Worm (Caenorhabditis elegans) whole organism, late embryonic: ENCODE measurements around the gene add-2.

Experiments used
- ama-1 ChIP-seq: fragments of 150-350 bp; optimal IDR thresholded peaks from 2 replicates; lab custom pipeline; 2014
- ceh-9 ChIP-seq: sonication (generic microtip); optimal IDR thresholded peaks from 2 replicates; lab custom pipeline; 2016; ENCODE audit warnings: mild to moderate bottlenecking, missing genetic modification characterization, inconsistent platforms, missing compliant biosample characterization
- elt-2 ChIP-seq: sonication (generic microtip); optimal IDR thresholded peaks from 2 replicates; lab custom pipeline; 2016; ENCODE audit warnings: missing genetic modification reagents, missing genetic modification characterization, missing compliant biosample characterization
- nfya-1 ChIP-seq: sonication (generic microtip); optimal IDR thresholded peaks from 2 replicates; lab custom pipeline; 2017; ENCODE audit warnings: missing genetic modification characterization, mild to moderate bottlenecking, missing compliant biosample characterization, antibody characterized with exemption, moderate library complexity
- nhr-11 ChIP-seq: fragments of 150-350 bp; optimal IDR thresholded peaks from 2 replicates; lab custom pipeline; 2014; ENCODE audit warnings: missing biosample characterization, missing genetic modification characterization
- npax-4 ChIP-seq: sonication (generic microtip); optimal IDR thresholded peaks from 2 replicates; lab custom pipeline; 2016; ENCODE audit warnings: missing genetic modification characterization, missing compliant biosample characterization
- pag-3 ChIP-seq: sonication (generic microtip); optimal IDR thresholded peaks from 2 replicates; lab custom pipeline; 2016; ENCODE audit warnings: missing compliant biosample characterization, missing genetic modification characterization, borderline replicate concordance
- pqm-1 ChIP-seq: sonication (generic microtip); optimal IDR thresholded peaks from 2 replicates; lab custom pipeline; 2016; ENCODE audit warnings: missing genetic modification characterization, missing compliant biosample characterization
- rnt-1 ChIP-seq: sonication (generic microtip); optimal IDR thresholded peaks from 2 replicates; lab custom pipeline; 2016; ENCODE audit warnings: missing genetic modification characterization, missing compliant biosample characterization
- syd-9 ChIP-seq: sonication (generic microtip); optimal IDR thresholded peaks from 2 replicates; lab custom pipeline; 2016; ENCODE audit warnings: mild to moderate bottlenecking, missing genetic modification characterization, moderate library complexity, missing compliant biosample characterization
- unc-86 ChIP-seq: sonication (generic microtip); optimal IDR thresholded peaks from 2 replicates; lab custom pipeline; 2016; ENCODE audit warnings: missing genetic modification characterization, missing compliant biosample characterization

ce11 chrV:12037889-12038288, 24.7 kb upstream of the add-2 start:
- no peak for TF ChIP-seq nfya-1
- no peak for TF ChIP-seq pag-3 (tag; lab: Kevin White, UChicago)
- no peak for TF ChIP-seq elt-2
- TF ChIP-seq pqm-1 = no peak
- no peak for TF ChIP-seq rnt-1
- no peak for TF ChIP-seq nhr-11 (tag; lab: Kevin White, UChicago)
- no peak for TF ChIP-seq ama-1 (lab: Kevin White, UChicago)
- no peak for TF ChIP-seq ceh-9 (tag; lab: Kevin White, UChicago)
- no peak for TF ChIP-seq npax-4 (tag; lab: Kevin White, UChicago)
- TF ChIP-seq unc-86 (tag; lab: Kevin White, UChicago) = no peak
- TF ChIP-seq syd-9 = no peak
